Worm (Caenorhabditis elegans) whole organism, mixed stage, embryonic: ENCODE data around the gene T21C9.6.

Experiments used
- M03D4.4 ChIP-seq: sonication (generic microtip); optimal IDR thresholded peaks from 2 replicates; lab custom pipeline; 2017; ENCODE audit warnings: mild to moderate bottlenecking, missing genetic modification characterization, missing compliant biosample characterization
- ceh-43 ChIP-seq: fragments of 200-800 bp; sonication (Bioruptor generic); optimal IDR thresholded peaks from 2 replicates; lab custom pipeline; 2018; ENCODE audit warnings: mild to moderate bottlenecking, missing genetic modification characterization, moderate library complexity, missing compliant biosample characterization
- elt-1 ChIP-seq: sonication (generic microtip); optimal IDR thresholded peaks from 2 replicates; lab custom pipeline; 2017; ENCODE audit warnings: missing genetic modification characterization, mild to moderate bottlenecking, missing compliant biosample characterization, antibody characterized with exemption, moderate library complexity, borderline replicate concordance; ENCODE audit not compliant: insufficient read depth
- lin-13 ChIP-seq: fragments of 150-350 bp; optimal IDR thresholded peaks from 2 replicates; lab custom pipeline; 2014; ENCODE audit warnings: missing biosample characterization, missing genetic modification characterization
- lsy-2 ChIP-seq: fragments of 150-350 bp; optimal IDR thresholded peaks from 2 replicates; lab custom pipeline; 2014; ENCODE audit warnings: missing biosample characterization, missing genetic modification characterization
- mab-5 ChIP-seq: fragments of 150-350 bp; optimal IDR thresholded peaks from 2 replicates; lab custom pipeline; 2014; ENCODE audit warnings: missing biosample characterization, missing genetic modification characterization
- nhr-237 ChIP-seq: fragments of 150-350 bp; optimal IDR thresholded peaks from 2 replicates; lab custom pipeline; 2014; ENCODE audit warnings: missing biosample characterization, missing genetic modification characterization
- unc-62 ChIP-seq: fragments of 150-350 bp; optimal IDR thresholded peaks from 2 replicates; lab custom pipeline; 2014; ENCODE audit warnings: missing biosample characterization, missing genetic modification reagents, missing genetic modification characterization
- ztf-11 ChIP-seq: fragments of 150-350 bp; optimal IDR thresholded peaks from 2 replicates; lab custom pipeline; 2014; ENCODE audit warnings: missing biosample characterization, missing genetic modification characterization

DNA sequence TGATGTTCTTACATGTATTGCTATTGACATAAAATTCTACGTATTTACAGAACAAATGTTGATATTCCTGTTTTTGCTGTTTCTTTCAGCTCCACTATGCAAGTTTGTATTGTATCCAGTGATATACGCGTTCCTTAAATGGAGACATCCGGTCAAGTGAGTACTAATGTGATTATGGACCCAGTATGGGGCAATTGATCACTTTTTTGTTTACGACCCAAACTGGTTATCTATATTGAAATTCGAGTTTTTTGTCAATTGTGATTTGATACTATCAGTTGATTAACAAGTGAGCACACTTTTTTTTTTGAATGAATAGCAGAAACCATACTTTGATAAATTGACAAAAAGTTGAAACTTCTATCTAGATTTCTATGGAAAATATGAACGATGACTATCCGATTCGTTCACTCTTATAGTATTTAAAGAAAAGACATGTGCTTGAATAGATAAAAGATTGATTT lies at the start of gene T21C9.6:
- TF ChIP-seq lsy-2 (no peak), M03D4.4 (no peak), unc-62 (no peak), nhr-237 (tag; lab: Kevin White, UChicago) (no peak), lin-13 (no peak), ceh-43 (no peak), elt-1 (tag; lab: Kevin White, UChicago) (no peak), ztf-11 (tag; lab: Kevin White, UChicago) (no peak), mab-5 (tag; lab: Kevin White, UChicago) (no peak)
